Fruit fly (Drosophila melanogaster) whole organism, prepupa: ENCODE measurements around the gene ewg.

ENCODE experiments used
- Blimp-1 ChIP-seq: fragments of 200-800 bp; sonication (Bioruptor generic); optimal IDR thresholded peaks from 3 replicates; lab custom pipeline; 2017; ENCODE audit warnings: missing biosample characterization, missing genetic modification characterization, mild to moderate bottlenecking, moderate library complexity, missing genetic modification reagents
- CG10631 ChIP-seq: fragments of 200-800 bp; sonication (Bioruptor generic); optimal IDR thresholded peaks from 2 replicates; lab custom pipeline; 2016; ENCODE audit warnings: missing biosample characterization, missing genetic modification characterization
- CG10669 ChIP-seq: fragments of 200-800 bp; sonication (Bioruptor generic); optimal IDR thresholded peaks from 3 replicates; lab custom pipeline; 2018; ENCODE audit warnings: missing biosample characterization, mild to moderate bottlenecking, missing genetic modification characterization, moderate library complexity
- CG11294 ChIP-seq: fragments of 200-800 bp; sonication (Bioruptor generic); IDR thresholded peaks from 2 replicates; pipeline ENCODE4 v1.3.6; 2022; ENCODE audit warnings: missing biosample characterization, missing genetic modification characterization
- CG11762 ChIP-seq: fragments of 200-800 bp; sonication (Bioruptor generic); optimal IDR thresholded peaks from 3 replicates; lab custom pipeline; 2016; ENCODE audit warnings: missing biosample characterization, missing genetic modification characterization; ENCODE audit not compliant: insufficient read depth
- CG11902 ChIP-seq: fragments of 200-800 bp; sonication (Bioruptor generic); optimal IDR thresholded peaks from 3 replicates; lab custom pipeline; 2016; ENCODE audit warnings: missing biosample characterization, missing genetic modification characterization
- CG15336 ChIP-seq: fragments of 200-800 bp; sonication (Bioruptor generic); IDR thresholded peaks from 2 replicates; pipeline ENCODE4 v1.3.6; 2022; ENCODE audit warnings: missing biosample characterization, missing genetic modification characterization
- CG3032 ChIP-seq: fragments of 200-800 bp; optimal IDR thresholded peaks from 2 replicates; lab custom pipeline; 2019; ENCODE audit warnings: missing biosample characterization, mild to moderate bottlenecking, missing genetic modification characterization, moderate library complexity
- CG31627 ChIP-seq: fragments of 200-800 bp; sonication (Bioruptor generic); optimal IDR thresholded peaks from 3 replicates; lab custom pipeline; 2016; ENCODE audit warnings: missing biosample characterization, missing genetic modification characterization
- CG3919 ChIP-seq: fragments of 200-800 bp; sonication (Bioruptor generic); optimal IDR thresholded peaks from 3 replicates; lab custom pipeline; 2016; ENCODE audit warnings: missing biosample characterization, missing genetic modification characterization
- CG4318 ChIP-seq: fragments of 200-800 bp; sonication (Bioruptor generic); optimal IDR thresholded peaks from 3 replicates; lab custom pipeline; 2017; ENCODE audit warnings: missing biosample characterization, mild to moderate bottlenecking, missing genetic modification characterization
- CG6163 ChIP-seq: fragments of 200-800 bp; sonication (Bioruptor generic); IDR thresholded peaks from 3 replicates; pipeline ENCODE4 v1.3.6; 2022; ENCODE audit warnings: missing biosample characterization, missing genetic modification characterization
- CG6276 ChIP-seq: fragments of 200-800 bp; sonication (Bioruptor generic); optimal IDR thresholded peaks from 2 replicates; lab custom pipeline; 2017; ENCODE audit warnings: missing biosample characterization, mild to moderate bottlenecking, missing genetic modification characterization
- CG6792 ChIP-seq: fragments of 200-800 bp; sonication (Bioruptor generic); optimal IDR thresholded peaks from 3 replicates; lab custom pipeline; 2016; ENCODE audit warnings: missing biosample characterization, missing genetic modification characterization
- CG6808 ChIP-seq: fragments of 200-800 bp; sonication (Bioruptor generic); optimal IDR thresholded peaks from 3 replicates; lab custom pipeline; 2017; ENCODE audit warnings: missing biosample characterization, missing genetic modification characterization, mild to moderate bottlenecking, moderate library complexity, missing genetic modification reagents
- CG6854 ChIP-seq: fragments of 200-800 bp; sonication (Bioruptor generic); optimal IDR thresholded peaks from 2 replicates; lab custom pipeline; 2017; ENCODE audit warnings: missing biosample characterization, mild to moderate bottlenecking, missing genetic modification characterization
- CG7368 ChIP-seq: fragments of 200-800 bp; sonication (Bioruptor generic); optimal IDR thresholded peaks from 3 replicates; lab custom pipeline; 2016; ENCODE audit warnings: missing biosample characterization, missing genetic modification characterization
- CG8119 ChIP-seq: fragments of 200-800 bp; sonication (Bioruptor generic); IDR thresholded peaks from 3 replicates; pipeline ENCODE4 v1.3.6; 2022; ENCODE audit warnings: missing biosample characterization, missing genetic modification characterization
- CG8319 ChIP-seq: fragments of 200-800 bp; sonication (Bioruptor generic); optimal IDR thresholded peaks from 3 replicates; lab custom pipeline; 2016; ENCODE audit warnings: missing biosample characterization, missing genetic modification characterization
- Eip78C ChIP-seq: fragments of 200-800 bp; sonication (Bioruptor generic); peaks from one replicate; lab custom pipeline; 2016; ENCODE audit warnings: missing biosample characterization, missing genetic modification characterization
- Eip93F ChIP-seq: fragments of 200-800 bp; sonication (Bioruptor generic); optimal IDR thresholded peaks from 2 replicates; lab custom pipeline; 2016; ENCODE audit warnings: missing biosample characterization, mild to moderate bottlenecking, missing genetic modification characterization
- Ets21C ChIP-seq: fragments of 200-800 bp; sonication (Bioruptor generic); optimal IDR thresholded peaks from 3 replicates; lab custom pipeline; 2016; ENCODE audit warnings: missing biosample characterization, missing genetic modification characterization
- Ets96B ChIP-seq: fragments of 200-800 bp; optimal IDR thresholded peaks from 2 replicates; lab custom pipeline; 2019; ENCODE audit warnings: missing biosample characterization, mild to moderate bottlenecking, missing genetic modification characterization, moderate library complexity
- Hr38 ChIP-seq: sonication (Bioruptor generic); optimal IDR thresholded peaks from 2 replicates; lab custom pipeline; 2016; ENCODE audit warnings: missing biosample characterization, missing genetic modification characterization
- Hr39 ChIP-seq: fragments of 200-800 bp; sonication (Bioruptor generic); optimal IDR thresholded peaks from 2 replicates; lab custom pipeline; 2016; ENCODE audit warnings: missing biosample characterization, missing genetic modification characterization
- Hr4 ChIP-seq: fragments of 200-800 bp; sonication (Bioruptor generic); optimal IDR thresholded peaks from 3 replicates; lab custom pipeline; 2016; ENCODE audit warnings: missing biosample characterization, missing genetic modification characterization
- Lpt ChIP-seq: fragments of 200-800 bp; sonication (Bioruptor generic); optimal IDR thresholded peaks from 3 replicates; lab custom pipeline; 2016; ENCODE audit warnings: missing biosample characterization, missing genetic modification characterization
- Met ChIP-seq: fragments of 200-800 bp; sonication (Bioruptor generic); optimal IDR thresholded peaks from 3 replicates; lab custom pipeline; 2016; ENCODE audit warnings: missing biosample characterization, missing genetic modification characterization
- Smox ChIP-seq: fragments of 200-800 bp; sonication (Bioruptor generic); optimal IDR thresholded peaks from 3 replicates; lab custom pipeline; 2016; ENCODE audit warnings: missing biosample characterization, missing genetic modification characterization
- Sox102F ChIP-seq: fragments of 200-800 bp; sonication (Bioruptor generic); optimal IDR thresholded peaks from 2 replicates; lab custom pipeline; 2016; ENCODE audit warnings: missing biosample characterization, mild to moderate bottlenecking, missing genetic modification characterization
- Sox15 ChIP-seq: fragments of 200-800 bp; sonication (Bioruptor generic); optimal IDR thresholded peaks from 3 replicates; lab custom pipeline; 2016; ENCODE audit warnings: missing biosample characterization, missing genetic modification characterization
- acj6 ChIP-seq: fragments of 200-800 bp; sonication (Bioruptor generic); optimal IDR thresholded peaks from 3 replicates; lab custom pipeline; 2016; ENCODE audit warnings: missing biosample characterization, missing genetic modification characterization
- cyc ChIP-seq: fragments of 200-800 bp; sonication (Bioruptor generic); optimal IDR thresholded peaks from 3 replicates; lab custom pipeline; 2016; ENCODE audit warnings: missing biosample characterization, missing genetic modification characterization
- dac ChIP-seq: fragments of 200-800 bp; sonication (Bioruptor generic); optimal IDR thresholded peaks from 2 replicates; lab custom pipeline; 2017; ENCODE audit warnings: missing biosample characterization, mild to moderate bottlenecking, missing genetic modification characterization
- dsx ChIP-seq: fragments of 200-800 bp; optimal IDR thresholded peaks from 3 replicates; lab custom pipeline; 2019; ENCODE audit warnings: missing biosample characterization, mild to moderate bottlenecking, missing genetic modification characterization, moderate library complexity; ENCODE audit not compliant: poor library complexity, severe bottlenecking
- eg ChIP-seq: fragments of 200-800 bp; sonication (Bioruptor generic); IDR thresholded peaks from 3 replicates; pipeline ENCODE4 v1.3.6; 2022; ENCODE audit warnings: missing biosample characterization, missing genetic modification characterization
- esn ChIP-seq: fragments of 200-800 bp; sonication (Bioruptor generic); optimal IDR thresholded peaks from 2 replicates; lab custom pipeline; 2016; ENCODE audit warnings: missing biosample characterization, mild to moderate bottlenecking, missing genetic modification characterization, moderate library complexity
- fd59A ChIP-seq: fragments of 200-800 bp; sonication (Bioruptor generic); optimal IDR thresholded peaks from 2 replicates; lab custom pipeline; 2017; ENCODE audit warnings: missing biosample characterization, mild to moderate bottlenecking, missing genetic modification characterization, missing genetic modification reagents
- fd85E ChIP-seq: fragments of 200-800 bp; sonication (Bioruptor generic); optimal IDR thresholded peaks from 3 replicates; lab custom pipeline; 2016; ENCODE audit warnings: missing biosample characterization, missing genetic modification characterization
- net ChIP-seq: fragments of 200-800 bp; sonication (Bioruptor generic); optimal IDR thresholded peaks from 3 replicates; lab custom pipeline; 2016; ENCODE audit warnings: missing biosample characterization, missing genetic modification characterization
- salr ChIP-seq, 2 experiments: fragments of 200-800 bp; sonication (Bioruptor generic); optimal IDR thresholded peaks; 3 replicates each; lab custom pipeline; 2016 to 2018; ENCODE audit warnings: missing biosample characterization in 2 of 2, missing genetic modification characterization in 2 of 2, mild to moderate bottlenecking in 1 of 2
- spab ChIP-seq: fragments of 200-800 bp; sonication (Bioruptor generic); optimal IDR thresholded peaks from 2 replicates; lab custom pipeline; 2017; ENCODE audit warnings: missing biosample characterization, mild to moderate bottlenecking, missing genetic modification characterization, missing genetic modification reagents
- ss ChIP-seq, 2 experiments: fragments of 200-800 bp; sonication (Bioruptor generic); optimal IDR thresholded peaks; 2 replicates in 1 of 2; 3 replicates in 1 of 2; lab custom pipeline; 2017 to 2018; ENCODE audit warnings: mild to moderate bottlenecking in 2 of 2, missing biosample characterization in 2 of 2, missing genetic modification characterization in 2 of 2, moderate library complexity in 1 of 2
- svp ChIP-seq: fragments of 200-800 bp; sonication (Bioruptor generic); peaks from one replicate; lab custom pipeline; 2016; ENCODE audit warnings: missing biosample characterization, missing genetic modification characterization
- vri ChIP-seq: fragments of 200-800 bp; sonication (Bioruptor generic); optimal IDR thresholded peaks from 3 replicates; lab custom pipeline; 2016; ENCODE audit warnings: missing biosample characterization, mild to moderate bottlenecking, missing genetic modification characterization

The ewg gene

DNA sequence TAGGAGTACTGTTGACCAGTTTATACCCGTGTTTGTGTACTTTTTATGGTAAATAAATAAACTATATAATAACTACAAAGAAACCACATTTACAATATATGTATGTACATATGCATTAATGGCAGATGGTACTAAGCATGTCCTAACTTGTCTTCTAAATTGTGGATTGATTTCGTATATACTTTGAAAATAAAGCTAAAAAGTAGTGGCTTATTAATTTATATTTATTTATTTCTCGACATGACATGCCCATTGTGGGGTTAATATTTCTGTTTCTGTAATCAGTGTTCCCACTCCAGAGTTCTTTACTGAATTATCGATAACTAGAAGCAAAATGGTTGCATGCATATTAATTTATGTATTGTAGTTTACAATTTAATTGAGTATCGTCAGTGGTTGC, 24.1 kb downstream of the ewg start, which contains the start of gene cin (continued):
- no peak for TF ChIP-seq Hr38 (GFP tag; lab: Kevin White, UChicago)
- no peak for TF ChIP-seq dac (GFP tag; lab: Kevin White, UChicago)
- TF ChIP-seq Ets21C (GFP tag; lab: Kevin White, UChicago) = peak; percentile 33
- TF ChIP-seq Sox15 (GFP tag; lab: Kevin White, UChicago) = peak; percentile 40
- TF ChIP-seq Ets96B (tag; lab: Kevin White, UChicago) = peak; percentile 74
- TF ChIP-seq fd59A (GFP tag; lab: Kevin White, UChicago) = no peak
- no peak for TF ChIP-seq CG6276
- TF ChIP-seq CG11762 (GFP tag; lab: Kevin White, UChicago) = peak; percentile 12
- TF ChIP-seq Met (GFP tag; lab: Kevin White, UChicago) = peak; percentile 73
- TF ChIP-seq CG31627 (GFP tag; lab: Kevin White, UChicago) = peak; percentile 57
- TF ChIP-seq Hr39 (GFP tag; lab: Kevin White, UChicago) = no peak
- TF ChIP-seq Sox102F (GFP tag; lab: Kevin White, UChicago) = peak; percentile 63
- TF ChIP-seq eg = no peak; the same call in 2 of the 3 replicates
- TF ChIP-seq CG15336 (GFP tag; lab: Robert Waterston, UW) = peak; percentile 73
- peak; percentile 42 for TF ChIP-seq CG8319 (GFP tag; lab: Kevin White, UChicago)
- TF ChIP-seq CG6163 (GFP tag; lab: Robert Waterston, UW) = no peak
- TF ChIP-seq esn (GFP tag; lab: Kevin White, UChicago) = peak; percentile 79
- no peak for TF ChIP-seq svp (GFP tag; lab: Kevin White, UChicago)
- TF ChIP-seq salr (GFP tag; optimal IDR thresholded peaks at IDR 0.05; lab: Kevin White, UChicago) = peak in 1 of 2 experiments; percentile 10
- TF ChIP-seq Blimp-1 = no peak
- peak; percentile 53 for TF ChIP-seq CG6808 (GFP tag; lab: Kevin White, UChicago)
- peak; percentile 72 for TF ChIP-seq CG10631 (GFP tag; lab: Kevin White, UChicago)
- peak; percentile 91 for TF ChIP-seq Eip78C
- peak; percentile 35 for TF ChIP-seq vri (GFP tag; lab: Kevin White, UChicago)
- peak; percentile 10 for TF ChIP-seq fd85E (GFP tag; lab: Kevin White, UChicago)
- peak; percentile 47 for TF ChIP-seq cyc (GFP tag; lab: Kevin White, UChicago)
- peak; percentile 67 for TF ChIP-seq dsx (GFP tag; lab: Kevin White, UChicago)
- TF ChIP-seq CG3919 = no peak
- TF ChIP-seq net (GFP tag; lab: Kevin White, UChicago) = no peak
- peak; percentile 27 for TF ChIP-seq Eip93F (GFP tag; lab: Kevin White, UChicago)
- peak; percentile 18 for TF ChIP-seq CG11902 (GFP tag; lab: Kevin White, UChicago)
- peak; percentile 7 for TF ChIP-seq CG7368 (GFP tag; lab: Kevin White, UChicago)
- TF ChIP-seq spab = no peak
- peak; percentile 3 for TF ChIP-seq CG6854
- TF ChIP-seq ss (GFP tag; optimal IDR thresholded peaks at IDR 0.05; lab: Kevin White, UChicago) = peak in 1 of 2 experiments; percentile 69
- TF ChIP-seq Lpt = peak; percentile 44
- TF ChIP-seq, all 60 proteins: peak for 43

DNA sequence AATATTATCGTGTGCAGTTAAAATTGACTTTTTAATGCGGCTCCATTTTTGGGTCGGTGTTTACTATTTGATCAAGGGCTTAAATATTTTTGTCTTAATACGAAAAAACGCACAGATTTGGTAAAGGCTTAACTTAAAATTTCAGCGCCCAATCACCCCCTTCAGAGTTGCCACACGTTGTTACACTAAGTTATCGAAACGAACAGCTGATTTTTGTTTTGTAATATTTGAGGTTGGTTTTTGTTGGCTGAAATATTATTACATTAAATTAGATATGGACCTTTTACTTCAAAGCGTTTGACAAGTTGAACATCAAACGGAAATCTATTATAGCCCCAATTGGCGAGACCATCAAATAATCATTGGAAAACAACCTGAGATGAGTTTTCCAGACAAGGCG, 24.8 kb downstream of the ewg start, which contains the start of gene CG42376:
Gene CG42376 (plus strand): TSS at position 187 of the 400 bp plus-strand sequence.
- no peak for TF ChIP-seq svp (GFP tag; lab: Kevin White, UChicago)
- TF ChIP-seq spab = no peak
- TF ChIP-seq Smox (GFP tag; lab: Kevin White, UChicago) = no peak
- TF ChIP-seq esn (GFP tag; lab: Kevin White, UChicago) = no peak
- TF ChIP-seq CG6854 = no peak
- TF ChIP-seq CG11902 (GFP tag; lab: Kevin White, UChicago) = no peak
- TF ChIP-seq eg = no peak
- no peak for TF ChIP-seq CG4318 (GFP tag; lab: Kevin White, UChicago)
- TF ChIP-seq Hr4 (GFP tag; lab: Kevin White, UChicago) = no peak
- no peak for TF ChIP-seq CG3032 (tag; lab: Kevin White, UChicago)
- no peak for TF ChIP-seq CG10631 (GFP tag; lab: Kevin White, UChicago)
- no peak for TF ChIP-seq CG8119
- no peak for TF ChIP-seq acj6 (GFP tag; lab: Kevin White, UChicago)
- no peak for TF ChIP-seq CG11294
- no peak for TF ChIP-seq CG6792 (GFP tag; lab: Kevin White, UChicago)
- TF ChIP-seq Eip93F (GFP tag; lab: Kevin White, UChicago) = no peak
- no peak for TF ChIP-seq CG10669
- TF ChIP-seq, all 60 proteins: peak for 0
